Fruit fly (Drosophila melanogaster): ENCODE results near the gene CG42717.

CG42717 gene

dm6 chr3L:16056101-16056891 is 23.3 kb upstream of the CG42717 start (continued):
- peak; percentile 3 for TF ChIP-seq Lhr (GFP tag; optimal IDR thresholded peaks at IDR 0.05)
- no peak for TF ChIP-seq gce (GFP tag; IDR thresholded peaks at IDR 0.05)
- peak; percentile 32 for TF ChIP-seq CG2678 (tag; optimal IDR thresholded peaks at IDR 0.05)
- TF ChIP-seq CG4730 (GFP tag; IDR thresholded peaks at IDR 0.05) = no peak
- TF ChIP-seq Sin3A (optimal IDR thresholded peaks at IDR 0.05) = no peak
- TF ChIP-seq Taf1 (GFP tag; IDR thresholded peaks at IDR 0.05) = no peak
- no peak for TF ChIP-seq dm (GFP tag; optimal IDR thresholded peaks at IDR 0.05)
- no peak for TF ChIP-seq Poxn (GFP tag; IDR thresholded peaks at IDR 0.05)
- TF ChIP-seq so (GFP tag; IDR thresholded peaks at IDR 0.05) = no peak
- TF ChIP-seq ac (GFP tag; optimal IDR thresholded peaks at IDR 0.05) = peak; percentile 29
- TF ChIP-seq bab2 (GFP tag; optimal IDR thresholded peaks at IDR 0.05) = peak; percentile 2
- TF ChIP-seq pnt (GFP tag; optimal IDR thresholded peaks at IDR 0.05) = no peak
- TF ChIP-seq CG17361 (GFP tag; IDR thresholded peaks at IDR 0.05) = no peak; the same call in 2 of the 3 replicates
- TF ChIP-seq ERR (GFP tag; optimal IDR thresholded peaks at IDR 0.05) = no peak
- TF ChIP-seq Ada2b (GFP tag; IDR thresholded peaks at IDR 0.05) = no peak
- no peak for TF ChIP-seq cwo (GFP tag; optimal IDR thresholded peaks at IDR 0.05)
- no peak for TF ChIP-seq CG11696 (GFP tag; IDR thresholded peaks at IDR 0.05)
- TF ChIP-seq wor (GFP tag; IDR thresholded peaks at IDR 0.05) = no peak
- no peak for TF ChIP-seq CG5953 (GFP tag; IDR thresholded peaks at IDR 0.05)
- TF ChIP-seq Oaz (GFP tag; IDR thresholded peaks at IDR 0.05) = no peak
- TF ChIP-seq stc (GFP tag; IDR thresholded peaks at IDR 0.05) = no peak
- no peak for TF ChIP-seq zfh2 (GFP tag; optimal IDR thresholded peaks at IDR 0.05)
- no peak for TF ChIP-seq Fer2 (tag; optimal IDR thresholded peaks at IDR 0.05)
- TF ChIP-seq CG7357 (GFP tag; IDR thresholded peaks at IDR 0.05) = no peak
- no peak for TF ChIP-seq Gsc (GFP tag; IDR thresholded peaks at IDR 0.05)
- no peak for TF ChIP-seq bbx (GFP tag; IDR thresholded peaks at IDR 0.05; ENCODE audit: partially characterized antibody)
- no peak for TF ChIP-seq crol (GFP tag; IDR thresholded peaks at IDR 0.05)
- TF ChIP-seq CG7987 (GFP tag; optimal IDR thresholded peaks at IDR 0.05) = peak; percentile 10
- TF ChIP-seq dan (GFP tag; IDR thresholded peaks at IDR 0.05) = no peak
- no peak for TF ChIP-seq CG12659 (GFP tag; optimal IDR thresholded peaks at IDR 0.05)
- TF ChIP-seq CG9727 (GFP tag; optimal IDR thresholded peaks at IDR 0.05) = peak; percentile 52
- no peak for TF ChIP-seq Adf1 (GFP tag; IDR thresholded peaks at IDR 0.05)
- TF ChIP-seq CG7556 (GFP tag; optimal IDR thresholded peaks at IDR 0.05) = no peak
- TF ChIP-seq Asciz (GFP tag; optimal IDR thresholded peaks at IDR 0.05) = peak; percentile 49
- 0 out of 3 replicates have a peak, but pooled peaks have one; percentile 20 for TF ChIP-seq z (GFP tag; IDR thresholded peaks at IDR 0.05)
- TF ChIP-seq pros (GFP tag; optimal IDR thresholded peaks at IDR 0.05) = no peak
- TF ChIP-seq cg (GFP tag; optimal IDR thresholded peaks at IDR 0.05) = no peak
- TF ChIP-seq sd (tag; optimal IDR thresholded peaks at IDR 0.05) = peak; percentile 22
- no peak for TF ChIP-seq CG9215 (GFP tag; IDR thresholded peaks at IDR 0.05)
- TF ChIP-seq CG8290 (GFP tag; optimal IDR thresholded peaks at IDR 0.05) = no peak
- no peak for TF ChIP-seq CG8290 (tag; optimal IDR thresholded peaks at IDR 0.05)
- no peak for TF ChIP-seq disco-r (GFP tag; optimal IDR thresholded peaks at IDR 0.05)
- peak; percentile 9 for TF ChIP-seq lab (GFP tag; optimal IDR thresholded peaks at IDR 0.05)
- TF ChIP-seq CG6254 (GFP tag; optimal IDR thresholded peaks at IDR 0.05) = peak; percentile 0
- peak in 1 of 2 experiments; percentile 55 for TF ChIP-seq Pdp1 (GFP tag; optimal IDR thresholded peaks at IDR 0.05)
- TF ChIP-seq Lim3 (GFP tag; IDR thresholded peaks at IDR 0.05) = no peak
- TF ChIP-seq Max (GFP tag; optimal IDR thresholded peaks at IDR 0.05) = no peak
- no peak for TF ChIP-seq sisA (GFP tag; IDR thresholded peaks at IDR 0.05)
- TF ChIP-seq Bgb (GFP tag; IDR thresholded peaks at IDR 0.05; ENCODE audit: partially characterized antibody) = no peak
- TF ChIP-seq tna (GFP tag; IDR thresholded peaks at IDR 0.05; ENCODE audit: partially characterized antibody) = no peak
- TF ChIP-seq fd96Cb (tag; optimal IDR thresholded peaks at IDR 0.05) = no peak

All from whole organism, embryonic.